Worm (Caenorhabditis elegans): ENCODE results near the gene srbc-2.

ce11 chrV:3426076-3426475, 49.2 kb upstream of the srbc-2 start, which contains the start of gene srab-22:
- TF ChIP-seq ztf-29 (GFP tag; IDR thresholded peaks at IDR 0.05): no peak
- TF ChIP-seq klf-2 (GFP tag; conservative IDR thresholded peaks at IDR 0.05): no peak
- TF ChIP-seq flt-1 (GFP tag; IDR thresholded peaks at IDR 0.05): no peak
